Worm (Caenorhabditis elegans) whole organism, early embryonic: ENCODE results near the gene lrr-1.

Experiments used
- F13C5.2 ChIP-seq: sonication (generic microtip); optimal IDR thresholded peaks from 2 replicates; lab custom pipeline; 2017; ENCODE audit warnings: mild to moderate bottlenecking, missing genetic modification characterization, inconsistent platforms, missing compliant biosample characterization
- aly-1 ChIP-seq: sonication (generic microtip); optimal IDR thresholded peaks from 2 replicates; lab custom pipeline; 2016; ENCODE audit warnings: missing genetic modification characterization, missing compliant biosample characterization
- ama-1 ChIP-seq: fragments of 150-350 bp; optimal IDR thresholded peaks from 2 replicates; lab custom pipeline; 2014
- ceh-13 ChIP-seq: fragments of 200-800 bp; sonication (Bioruptor generic); optimal IDR thresholded peaks from 2 replicates; lab custom pipeline; 2018; ENCODE audit warnings: mild to moderate bottlenecking, missing genetic modification characterization, missing compliant biosample characterization
- ceh-36 ChIP-seq: sonication (generic microtip); optimal IDR thresholded peaks from 2 replicates; lab custom pipeline; 2016; ENCODE audit warnings: missing genetic modification characterization, inconsistent platforms, missing compliant biosample characterization
- ets-7 ChIP-seq: sonication (generic microtip); optimal IDR thresholded peaks from 2 replicates; lab custom pipeline; 2016; ENCODE audit warnings: missing genotype, missing genetic modification characterization, missing compliant biosample characterization
- flt-1 ChIP-seq: fragments of 200-800 bp; sonication (Bioruptor generic); IDR thresholded peaks from 2 replicates; pipeline ENCODE4 v1.3.6; 2022; ENCODE audit warnings: missing genetic modification characterization, missing compliant biosample characterization
- hmbx-1 ChIP-seq: sonication (generic microtip); optimal IDR thresholded peaks from 2 replicates; lab custom pipeline; 2016; ENCODE audit warnings: mild to moderate bottlenecking, missing genetic modification characterization, missing compliant biosample characterization
- hmg-4 ChIP-seq: fragments of 200-800 bp; sonication (Bioruptor generic); optimal IDR thresholded peaks from 2 replicates; lab custom pipeline; 2018; ENCODE audit warnings: mild to moderate bottlenecking, missing genetic modification characterization, missing compliant biosample characterization
- hnd-1 ChIP-seq: sonication (generic microtip); optimal IDR thresholded peaks from 2 replicates; lab custom pipeline; 2016; ENCODE audit warnings: missing genetic modification characterization, missing compliant biosample characterization
- pes-1 ChIP-seq: fragments of 200-800 bp; sonication (Bioruptor generic); IDR thresholded peaks from 2 replicates; pipeline ENCODE4 v1.3.6; 2022; ENCODE audit warnings: missing genetic modification reagents, missing genetic modification characterization, missing compliant biosample characterization
- scrt-1 ChIP-seq: fragments of 200-800 bp; sonication (Bioruptor generic); IDR thresholded peaks from 2 replicates; pipeline ENCODE4 v1.3.6; 2022; ENCODE audit warnings: missing genetic modification characterization, missing compliant biosample characterization
- tra-4 ChIP-seq: sonication (generic microtip); optimal IDR thresholded peaks from 2 replicates; lab custom pipeline; 2017; ENCODE audit warnings: missing genetic modification characterization, missing compliant biosample characterization

DNA sequence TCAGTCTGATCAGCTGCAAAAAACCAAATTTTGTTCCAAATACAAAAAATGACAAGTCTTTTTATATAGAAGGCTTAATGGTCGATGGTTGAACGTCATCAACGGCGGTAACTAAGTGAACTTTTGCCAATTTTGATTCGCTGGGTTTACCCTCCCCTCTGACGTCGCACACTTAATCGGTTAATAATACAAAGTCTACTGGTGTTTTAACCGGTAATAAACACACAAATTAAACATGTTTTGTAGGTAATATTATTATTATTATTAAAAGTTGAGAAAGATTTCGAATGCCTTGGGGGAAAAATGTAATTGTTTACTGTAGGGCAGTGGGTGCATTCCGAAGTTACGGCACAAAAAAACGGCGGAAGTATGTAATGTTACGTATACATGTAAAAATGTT, 24.5 kb upstream of the lrr-1 start, which contains the start of gene pho-12:
- TF ChIP-seq aly-1 (tag; lab: Kevin White, UChicago) = no peak
- no peak for TF ChIP-seq hmg-4 (GFP tag; lab: Kevin White, UChicago)
- TF ChIP-seq ceh-36 = no peak
- no peak for TF ChIP-seq hnd-1
- no peak for TF ChIP-seq ama-1 (lab: Kevin White, UChicago)
- no peak for TF ChIP-seq F13C5.2
- no peak for TF ChIP-seq pes-1 (GFP tag; lab: Robert Waterston, UW)
- no peak for TF ChIP-seq flt-1 (GFP tag; lab: Robert Waterston, UW)
- no peak for TF ChIP-seq scrt-1 (GFP tag; lab: Robert Waterston, UW)
- no peak for TF ChIP-seq hmbx-1
- no peak for TF ChIP-seq tra-4 (tag; lab: Kevin White, UChicago)
- TF ChIP-seq ets-7 = no peak
- no peak for TF ChIP-seq ceh-13 (GFP tag; lab: Kevin White, UChicago)
